Worm (Caenorhabditis elegans) whole organism, mixed stage, embryonic: ENCODE data around the gene nhx-3.
A peak's percentile ranks its signal among the peaks of the same experiment; 100 is the strongest.

Source experiments
- M03D4.4 ChIP-seq: sonication (generic microtip); optimal IDR thresholded peaks from 2 replicates; lab custom pipeline; 2017; ENCODE audit warnings: mild to moderate bottlenecking, missing genetic modification characterization, missing compliant biosample characterization
- bed-3 ChIP-seq: fragments of 200-800 bp; sonication (Bioruptor generic); optimal IDR thresholded peaks from 3 replicates; lab custom pipeline; 2018; ENCODE audit warnings: mild to moderate bottlenecking, missing genetic modification characterization, moderate library complexity, missing compliant biosample characterization
- ceh-39 ChIP-seq: fragments of 150-350 bp; optimal IDR thresholded peaks from 2 replicates; lab custom pipeline; 2014; ENCODE audit warnings: missing biosample characterization, missing genetic modification characterization
- ceh-43 ChIP-seq: fragments of 200-800 bp; sonication (Bioruptor generic); optimal IDR thresholded peaks from 2 replicates; lab custom pipeline; 2018; ENCODE audit warnings: mild to moderate bottlenecking, missing genetic modification characterization, moderate library complexity, missing compliant biosample characterization
- ceh-83 ChIP-seq: fragments of 200-800 bp; sonication (Bioruptor generic); optimal IDR thresholded peaks from 2 replicates; lab custom pipeline; 2018; ENCODE audit warnings: mild to moderate bottlenecking, missing genetic modification characterization, missing compliant biosample characterization
- ces-1 ChIP-seq: fragments of 150-350 bp; optimal IDR thresholded peaks from 2 replicates; lab custom pipeline; 2014; ENCODE audit warnings: missing biosample characterization, missing genetic modification reagents, missing genetic modification characterization
- cnd-1 ChIP-seq: fragments of 200-800 bp; sonication (Bioruptor generic); optimal IDR thresholded peaks from 2 replicates; lab custom pipeline; 2018; ENCODE audit warnings: mild to moderate bottlenecking, missing genetic modification characterization, missing compliant biosample characterization
- drap-1 ChIP-seq: fragments of 200-800 bp; sonication (Bioruptor generic); optimal IDR thresholded peaks from 3 replicates; lab custom pipeline; 2018; ENCODE audit warnings: mild to moderate bottlenecking, missing genetic modification characterization, missing compliant biosample characterization
- elt-1 ChIP-seq: sonication (generic microtip); optimal IDR thresholded peaks from 2 replicates; lab custom pipeline; 2017; ENCODE audit warnings: missing genetic modification characterization, mild to moderate bottlenecking, missing compliant biosample characterization, antibody characterized with exemption, moderate library complexity, borderline replicate concordance; ENCODE audit not compliant: insufficient read depth
- elt-3 ChIP-seq: fragments of 150-350 bp; optimal IDR thresholded peaks from 2 replicates; lab custom pipeline; 2014; ENCODE audit warnings: missing biosample characterization, missing genetic modification characterization
- flh-1 ChIP-seq: fragments of 200-800 bp; sonication (Bioruptor generic); optimal IDR thresholded peaks from 2 replicates; lab custom pipeline; 2018; ENCODE audit warnings: mild to moderate bottlenecking, missing genetic modification characterization, moderate library complexity, missing compliant biosample characterization
- ham-2 ChIP-seq: fragments of 200-800 bp; sonication (Bioruptor generic); optimal IDR thresholded peaks from 2 replicates; lab custom pipeline; 2018; ENCODE audit warnings: mild to moderate bottlenecking, missing genetic modification characterization, missing compliant biosample characterization
- hlh-1 ChIP-seq: fragments of 150-350 bp; optimal IDR thresholded peaks from 2 replicates; lab custom pipeline; 2014; ENCODE audit warnings: missing biosample characterization, missing genetic modification reagents, missing genetic modification characterization
- lsy-2 ChIP-seq: fragments of 150-350 bp; optimal IDR thresholded peaks from 2 replicates; lab custom pipeline; 2014; ENCODE audit warnings: missing biosample characterization, missing genetic modification characterization
- mab-5 ChIP-seq: fragments of 150-350 bp; optimal IDR thresholded peaks from 2 replicates; lab custom pipeline; 2014; ENCODE audit warnings: missing biosample characterization, missing genetic modification characterization
- mep-1 ChIP-seq: fragments of 150-350 bp; optimal IDR thresholded peaks from 2 replicates; lab custom pipeline; 2017; ENCODE audit warnings: missing biosample characterization, missing genetic modification reagents, missing genetic modification characterization, inconsistent platforms
- mls-2 ChIP-seq: sonication (generic microtip); optimal IDR thresholded peaks from 2 replicates; lab custom pipeline; 2016; ENCODE audit warnings: mild to moderate bottlenecking, missing genetic modification characterization, moderate library complexity, missing compliant biosample characterization
- nhr-12 ChIP-seq: fragments of 150-350 bp; optimal IDR thresholded peaks from 2 replicates; lab custom pipeline; 2014; ENCODE audit warnings: missing biosample characterization, missing genetic modification characterization
- nhr-237 ChIP-seq: fragments of 150-350 bp; optimal IDR thresholded peaks from 2 replicates; lab custom pipeline; 2014; ENCODE audit warnings: missing biosample characterization, missing genetic modification characterization
- nhr-28 ChIP-seq: fragments of 150-350 bp; optimal IDR thresholded peaks from 2 replicates; lab custom pipeline; 2014; ENCODE audit warnings: missing biosample characterization, missing genetic modification characterization
- nhr-76 ChIP-seq: sonication (generic microtip); optimal IDR thresholded peaks from 2 replicates; lab custom pipeline; 2017; ENCODE audit warnings: missing biosample characterization, missing genetic modification characterization
- pha-4 ChIP-seq: fragments of 150-350 bp; optimal IDR thresholded peaks from 2 replicates; lab custom pipeline; 2018; ENCODE audit warnings: missing biosample characterization, missing genetic modification reagents, missing genetic modification characterization
- sem-2 ChIP-seq: fragments of 200-800 bp; sonication (Bioruptor generic); optimal IDR thresholded peaks from 2 replicates; lab custom pipeline; 2018; ENCODE audit warnings: mild to moderate bottlenecking, missing genetic modification characterization, missing compliant biosample characterization
- snpc-4 ChIP-seq: fragments of 150-350 bp; optimal IDR thresholded peaks from 2 replicates; lab custom pipeline; 2014; ENCODE audit warnings: missing biosample characterization, missing genetic modification characterization
- sptf-1 ChIP-seq: sonication (generic microtip); optimal IDR thresholded peaks from 2 replicates; lab custom pipeline; 2017; ENCODE audit warnings: mild to moderate bottlenecking, missing genetic modification characterization, moderate library complexity, missing compliant biosample characterization
- tbx-8 ChIP-seq: fragments of 200-800 bp; sonication (Bioruptor generic); optimal IDR thresholded peaks from 2 replicates; lab custom pipeline; 2018; ENCODE audit warnings: mild to moderate bottlenecking, missing genetic modification characterization, moderate library complexity, missing compliant biosample characterization
- unc-120 ChIP-seq: sonication (generic microtip); optimal IDR thresholded peaks from 2 replicates; lab custom pipeline; 2017; ENCODE audit warnings: missing genetic modification characterization, missing compliant biosample characterization; ENCODE audit not compliant: poor library complexity, severe bottlenecking
- unc-39 ChIP-seq: fragments of 150-350 bp; optimal IDR thresholded peaks from 2 replicates; lab custom pipeline; 2014; ENCODE audit warnings: missing biosample characterization, missing genetic modification characterization
- zip-8 ChIP-seq: fragments of 150-350 bp; optimal IDR thresholded peaks from 2 replicates; lab custom pipeline; 2014; ENCODE audit warnings: missing biosample characterization, missing genetic modification characterization
- ztf-11 ChIP-seq: fragments of 150-350 bp; optimal IDR thresholded peaks from 2 replicates; lab custom pipeline; 2014; ENCODE audit warnings: missing biosample characterization, missing genetic modification characterization

nhx-3 gene

ce11 chrV:7545187-7545586, at the start of gene nhx-3, which contains the start of gene C54F6.19:
Gene nhx-3 (minus strand): TSS chrV:7545523.
Gene C54F6.19 (plus strand): TSS chrV:7545487.
- TF ChIP-seq lsy-2 (tag; lab: Kevin White, UChicago) (no peak), snpc-4 (no peak), M03D4.4 (no peak), flh-1 (GFP tag; lab: Kevin White, UChicago) (no peak), unc-39 (tag; lab: Kevin White, UChicago) (no peak), ceh-83 (GFP tag; lab: Kevin White, UChicago) (no peak), cnd-1 (no peak), nhr-76 (no peak), unc-120 (tag; lab: Kevin White, UChicago) (no peak), sptf-1 (tag; lab: Kevin White, UChicago) (no peak), nhr-237 (tag; lab: Kevin White, UChicago) (no peak), ham-2 (GFP tag; lab: Kevin White, UChicago) (no peak), ces-1 (GFP tag; lab: Kevin White, UChicago) (no peak), drap-1 (GFP tag; lab: Kevin White, UChicago) (no peak)
- TF ChIP-seq, all 35 proteins: peak for 0

- TF ChIP-seq hlh-1 (tag; lab: Kevin White, UChicago) = no peak
- no peak for TF ChIP-seq bed-3 (GFP tag; lab: Kevin White, UChicago)
- no peak for TF ChIP-seq ham-2 (GFP tag; lab: Kevin White, UChicago)
- no peak for TF ChIP-seq cnd-1
- no peak for TF ChIP-seq tbx-8 (GFP tag; lab: Kevin White, UChicago)
- TF ChIP-seq ceh-83 (GFP tag; lab: Kevin White, UChicago) = no peak
- no peak for TF ChIP-seq nhr-28 (tag; lab: Kevin White, UChicago)
- TF ChIP-seq snpc-4 = no peak
- TF ChIP-seq ceh-43 = no peak
- no peak for TF ChIP-seq zip-8
- no peak for TF ChIP-seq nhr-12
Observed at ce11 chrV:7590454-7590853, 45.1 kb upstream of the nhx-3 start, which contains the start of gene C50E3.6. Gene C50E3.6 (minus strand): TSS chrV:7590554.

- TF ChIP-seq snpc-4 = no peak
- no peak for TF ChIP-seq ztf-11
- TF ChIP-seq lsy-2 (tag; lab: Kevin White, UChicago) = peak; percentile 5
- peak; percentile 52 for TF ChIP-seq mep-1 (tag; lab: Kevin White, UChicago)
- peak; percentile 20 for TF ChIP-seq ces-1 (GFP tag; lab: Kevin White, UChicago)
- no peak for TF ChIP-seq ceh-43
Observed at ce11 chrV:7587637-7588036, 42.3 kb upstream of the nhx-3 start, which contains the start of the genes F19F10.11 and C50E3.5. Gene F19F10.11 (minus strand): TSS chrV:7587704. Gene C50E3.5 (plus strand): TSS chrV:7587996.

- TF ChIP-seq ceh-43 (no peak), unc-120 (tag; lab: Kevin White, UChicago) (no peak), nhr-237 (tag; lab: Kevin White, UChicago) (peak; percentile 30), ceh-83 (GFP tag; lab: Kevin White, UChicago) (no peak), elt-3 (no peak), nhr-12 (no peak), mep-1 (tag; lab: Kevin White, UChicago) (peak; percentile 53), elt-1 (tag; lab: Kevin White, UChicago) (no peak), ces-1 (GFP tag; lab: Kevin White, UChicago) (peak; percentile 48), pha-4 (peak; percentile 47), lsy-2 (tag; lab: Kevin White, UChicago) (no peak), sem-2 (GFP tag; lab: Kevin White, UChicago) (no peak), mls-2 (tag; lab: Kevin White, UChicago) (no peak), drap-1 (GFP tag; lab: Kevin White, UChicago) (no peak), ham-2 (GFP tag; lab: Kevin White, UChicago) (no peak), mab-5 (no peak)
- TF ChIP-seq, all 35 proteins: peak for 4
Observed at ce11 chrV:7580378-7580777, 35.1 kb upstream of the nhx-3 start, which contains the start of gene ets-6. Gene ets-6 (minus strand): TSS chrV:7580546.

- TF ChIP-seq tbx-8 (GFP tag; lab: Kevin White, UChicago) = no peak
- no peak for TF ChIP-seq bed-3 (GFP tag; lab: Kevin White, UChicago)
- peak; percentile 13 for TF ChIP-seq mep-1 (tag; lab: Kevin White, UChicago)
- peak; percentile 6 for TF ChIP-seq hlh-1 (tag; lab: Kevin White, UChicago)
- TF ChIP-seq pha-4 = peak; percentile 32
- no peak for TF ChIP-seq nhr-76
- TF ChIP-seq ces-1 (GFP tag; lab: Kevin White, UChicago) = peak; percentile 67
- no peak for TF ChIP-seq ceh-39 (tag; lab: Kevin White, UChicago)
- TF ChIP-seq flh-1 (GFP tag; lab: Kevin White, UChicago) = no peak
- TF ChIP-seq lsy-2 (tag; lab: Kevin White, UChicago) = no peak
Observed at ce11 chrV:7575563-7575962, 30.2 kb upstream of the nhx-3 start, which contains the start of the genes snu-66 and ints-9. Gene snu-66 (minus strand): TSS chrV:7575670. Gene ints-9 (plus strand): TSS chrV:7575802.
